Worm (Caenorhabditis elegans): ENCODE data around the gene F02E11.4.
A peak's percentile ranks its signal among the peaks of the same experiment; 100 is the strongest.

Gene F02E11.4

ce11 chrII:3267815-3268214 is 9.8 kb downstream of the F02E11.4 start:
- TF ChIP-seq ceh-83 (GFP tag; optimal IDR thresholded peaks at IDR 0.05) (peak; percentile 53), cnd-1 (tag; optimal IDR thresholded peaks at IDR 0.05) (peak; percentile 30), snpc-4 (tag; optimal IDR thresholded peaks at IDR 0.05) (no peak), drap-1 (GFP tag; optimal IDR thresholded peaks at IDR 0.05) (peak; percentile 26)

- TF ChIP-seq elt-1 (tag; optimal IDR thresholded peaks at IDR 0.05; ENCODE audit: borderline replicate concordance, insufficient read depth) (no peak), nhr-12 (tag; optimal IDR thresholded peaks at IDR 0.05) (no peak), ceh-43 (GFP tag; optimal IDR thresholded peaks at IDR 0.05) (no peak), hlh-1 (tag; optimal IDR thresholded peaks at IDR 0.05) (no peak), sem-2 (GFP tag; optimal IDR thresholded peaks at IDR 0.05) (no peak), M03D4.4 (tag; optimal IDR thresholded peaks at IDR 0.05) (no peak)
Observed at ce11 chrII:3267365-3267764, 10.2 kb downstream of the F02E11.4 start, which contains the start of gene F02E11.7. F02E11.7 (plus strand) TSS chrII:3267665.

ce11 chrII:3264704-3265103 is 12.9 kb downstream of the F02E11.4 start:
- TF ChIP-seq mep-1 (tag; optimal IDR thresholded peaks at IDR 0.05) (no peak), ceh-39 (tag; optimal IDR thresholded peaks at IDR 0.05) (no peak), elt-3 (tag; optimal IDR thresholded peaks at IDR 0.05) (no peak), lsy-2 (tag; optimal IDR thresholded peaks at IDR 0.05) (no peak), bed-3 (GFP tag; optimal IDR thresholded peaks at IDR 0.05) (no peak), flh-1 (GFP tag; optimal IDR thresholded peaks at IDR 0.05) (no peak), nhr-28 (tag; optimal IDR thresholded peaks at IDR 0.05) (no peak), snpc-4 (tag; optimal IDR thresholded peaks at IDR 0.05) (no peak), nhr-76 (tag; optimal IDR thresholded peaks at IDR 0.05) (no peak), lin-13 (tag; optimal IDR thresholded peaks at IDR 0.05) (no peak), nhr-237 (tag; optimal IDR thresholded peaks at IDR 0.05) (no peak), tbx-8 (GFP tag; optimal IDR thresholded peaks at IDR 0.05) (no peak), unc-62 (GFP tag; optimal IDR thresholded peaks at IDR 0.05) (no peak), M03D4.4 (tag; optimal IDR thresholded peaks at IDR 0.05) (no peak), ces-1 (GFP tag; optimal IDR thresholded peaks at IDR 0.05) (no peak), sem-2 (GFP tag; optimal IDR thresholded peaks at IDR 0.05) (no peak)

- TF ChIP-seq snpc-4 (tag; optimal IDR thresholded peaks at IDR 0.05) (no peak), elt-1 (tag; optimal IDR thresholded peaks at IDR 0.05; ENCODE audit: borderline replicate concordance, insufficient read depth) (no peak), ceh-83 (GFP tag; optimal IDR thresholded peaks at IDR 0.05) (no peak), lin-13 (tag; optimal IDR thresholded peaks at IDR 0.05) (no peak)
Observed at ce11 chrII:3262504-3262903, 15.1 kb downstream of the F02E11.4 start, which contains the start of gene F02E11.2. F02E11.2 (plus strand) TSS chrII:3262804.

- TF ChIP-seq elt-1 (tag; optimal IDR thresholded peaks at IDR 0.05; ENCODE audit: borderline replicate concordance, insufficient read depth), result no peak
- no peak for TF ChIP-seq M03D4.4 (tag; optimal IDR thresholded peaks at IDR 0.05)
- no peak for TF ChIP-seq unc-62 (GFP tag; optimal IDR thresholded peaks at IDR 0.05)
- TF ChIP-seq nhr-2 (tag; optimal IDR thresholded peaks at IDR 0.05), result no peak
- TF ChIP-seq pha-4 (tag; optimal IDR thresholded peaks at IDR 0.05), result no peak
- no peak for TF ChIP-seq sptf-1 (tag; optimal IDR thresholded peaks at IDR 0.05)
- no peak for TF ChIP-seq mab-5 (tag; optimal IDR thresholded peaks at IDR 0.05)
- no peak for TF ChIP-seq unc-120 (tag; optimal IDR thresholded peaks at IDR 0.05; ENCODE audit: poor library complexity, severe bottlenecking)
- no peak for TF ChIP-seq lin-32 (GFP tag; optimal IDR thresholded peaks at IDR 0.05)
- no peak for TF ChIP-seq nhr-28 (tag; optimal IDR thresholded peaks at IDR 0.05)
- no peak for TF ChIP-seq nhr-237 (tag; optimal IDR thresholded peaks at IDR 0.05)
- TF ChIP-seq lin-13 (tag; optimal IDR thresholded peaks at IDR 0.05), result no peak
- no peak for TF ChIP-seq snpc-4 (tag; optimal IDR thresholded peaks at IDR 0.05)
- TF ChIP-seq drap-1 (GFP tag; optimal IDR thresholded peaks at IDR 0.05), result no peak
- no peak for TF ChIP-seq elt-3 (tag; optimal IDR thresholded peaks at IDR 0.05)
Observed at ce11 chrII:3259254-3259653, 18.3 kb downstream of the F02E11.4 start, which contains the start of gene gcy-19. gcy-19 (minus strand) TSS chrII:3259354.

ce11 chrII:3251782-3252181 is 25.8 kb downstream of the F02E11.4 start:
- TF ChIP-seq flh-1 (GFP tag; optimal IDR thresholded peaks at IDR 0.05), result no peak
- no peak for TF ChIP-seq lsy-2 (tag; optimal IDR thresholded peaks at IDR 0.05)
- TF ChIP-seq mep-1 (tag; optimal IDR thresholded peaks at IDR 0.05), result no peak
- no peak for TF ChIP-seq lin-13 (tag; optimal IDR thresholded peaks at IDR 0.05)
- TF ChIP-seq zip-8 (tag; optimal IDR thresholded peaks at IDR 0.05), result no peak
- TF ChIP-seq elt-1 (tag; optimal IDR thresholded peaks at IDR 0.05; ENCODE audit: borderline replicate concordance, insufficient read depth), result no peak
- no peak for TF ChIP-seq cnd-1 (tag; optimal IDR thresholded peaks at IDR 0.05)
- no peak for TF ChIP-seq ztf-11 (tag; optimal IDR thresholded peaks at IDR 0.05)
- TF ChIP-seq ceh-43 (GFP tag; optimal IDR thresholded peaks at IDR 0.05), result no peak
- no peak for TF ChIP-seq unc-39 (tag; optimal IDR thresholded peaks at IDR 0.05)
- no peak for TF ChIP-seq tbx-8 (GFP tag; optimal IDR thresholded peaks at IDR 0.05)
- TF ChIP-seq nhr-28 (tag; optimal IDR thresholded peaks at IDR 0.05), result no peak
- no peak for TF ChIP-seq blmp-1 (tag; optimal IDR thresholded peaks at IDR 0.05)
- TF ChIP-seq nhr-2 (tag; optimal IDR thresholded peaks at IDR 0.05), result no peak
- no peak for TF ChIP-seq sem-2 (GFP tag; optimal IDR thresholded peaks at IDR 0.05)
- TF ChIP-seq lin-32 (GFP tag; optimal IDR thresholded peaks at IDR 0.05), result no peak
- TF ChIP-seq ceh-83 (GFP tag; optimal IDR thresholded peaks at IDR 0.05), result no peak
- TF ChIP-seq mab-5 (tag; optimal IDR thresholded peaks at IDR 0.05), result no peak
- TF ChIP-seq elt-3 (tag; optimal IDR thresholded peaks at IDR 0.05), result no peak
- TF ChIP-seq ham-2 (GFP tag; optimal IDR thresholded peaks at IDR 0.05), result no peak

Data from whole organism, mixed stage, embryonic.